Worm (Caenorhabditis elegans): ENCODE data around the gene snf-9.
A peak's percentile ranks its signal among the peaks of the same experiment; 100 is the strongest.

The snf-9 gene

ce11 chrIV:17301933-17302332, 10.0 kb upstream of the snf-9 start, which contains the start of gene ifta-2:
Gene ifta-2 (minus strand): TSS chrIV:17302033.
- TF ChIP-seq nhr-77 (tag; optimal IDR thresholded peaks at IDR 0.05) (no peak), R02D3.7 (tag; optimal IDR thresholded peaks at IDR 0.05) (no peak), ceh-28 (tag; optimal IDR thresholded peaks at IDR 0.05) (no peak), egl-27 (tag; optimal IDR thresholded peaks at IDR 0.05) (no peak), mdl-1 (tag; optimal IDR thresholded peaks at IDR 0.05) (no peak), hmg-11 (tag; optimal IDR thresholded peaks at IDR 0.05) (no peak), lin-15B (tag; optimal IDR thresholded peaks at IDR 0.05) (no peak), nhr-43 (tag; optimal IDR thresholded peaks at IDR 0.05; ENCODE audit: poor library complexity, severe bottlenecking) (no peak), nhr-12 (tag; optimal IDR thresholded peaks at IDR 0.05) (no peak), skn-1 (tag; optimal IDR thresholded peaks at IDR 0.05) (no peak), snpc-4 (tag; optimal IDR thresholded peaks at IDR 0.05) (no peak), mml-1 (tag; optimal IDR thresholded peaks at IDR 0.05) (no peak), fos-1 (tag; optimal IDR thresholded peaks at IDR 0.05) (no peak), nhr-11 (tag; optimal IDR thresholded peaks at IDR 0.05) (no peak), unc-39 (tag; optimal IDR thresholded peaks at IDR 0.05) (no peak)

ce11 chrIV:17307223-17307622, 4.7 kb upstream of the snf-9 start, which contains the start of gene T28F3.8:
Gene T28F3.8 (minus strand): TSS chrIV:17307323.
- TF ChIP-seq elt-2 (tag; optimal IDR thresholded peaks at IDR 0.05): peak; percentile 26

ce11 chrIV:17308211-17308610, 3.7 kb upstream of the snf-9 start, which contains the start of gene T28F3.9:
Gene T28F3.9 (plus strand): TSS chrIV:17308511.
- no peak for TF ChIP-seq unc-62 (GFP tag; optimal IDR thresholded peaks at IDR 0.05)

- TF ChIP-seq egl-27 (tag; optimal IDR thresholded peaks at IDR 0.05): no peak
Measured at ce11 chrIV:17316398-17316797, 4.5 kb downstream of the snf-9 start, which contains the start of gene C49C3.20. Gene C49C3.20 (minus strand): TSS chrIV:17316498.

- TF ChIP-seq pqm-1 (tag; optimal IDR thresholded peaks at IDR 0.05) (peak; percentile 20), elt-2 (tag; optimal IDR thresholded peaks at IDR 0.05) (peak; percentile 70), ceh-28 (tag; optimal IDR thresholded peaks at IDR 0.05) (no peak)
Measured at ce11 chrIV:17320445-17320844, 8.5 kb downstream of the snf-9 start, which contains the start of gene C49C3.4. Gene C49C3.4 (plus strand): TSS chrIV:17320795.

- TF ChIP-seq sea-2 (GFP tag; optimal IDR thresholded peaks at IDR 0.05) (peak; percentile 4), fkh-2 (tag; optimal IDR thresholded peaks at IDR 0.05) (no peak), snpc-4 (tag; optimal IDR thresholded peaks at IDR 0.05) (no peak), nhr-237 (tag; optimal IDR thresholded peaks at IDR 0.05) (no peak), ceh-82 (tag; optimal IDR thresholded peaks at IDR 0.05) (no peak), pha-4 (tag; optimal IDR thresholded peaks at IDR 0.05) (peak; percentile 17), lin-39 (tag; optimal IDR thresholded peaks at IDR 0.05) (no peak), ZK546.5 (tag; optimal IDR thresholded peaks at IDR 0.05) (no peak), lin-15B (tag; optimal IDR thresholded peaks at IDR 0.05) (no peak), zag-1 (tag; optimal IDR thresholded peaks at IDR 0.05) (no peak), elt-3 (tag; optimal IDR thresholded peaks at IDR 0.05) (no peak), nhr-43 (tag; optimal IDR thresholded peaks at IDR 0.05; ENCODE audit: poor library complexity, severe bottlenecking) (no peak), pqm-1 (tag; optimal IDR thresholded peaks at IDR 0.05) (no peak), ama-1 (optimal IDR thresholded peaks at IDR 0.05) (peak; percentile 45), ztf-11 (tag; optimal IDR thresholded peaks at IDR 0.05) (no peak), R02D3.7 (tag; optimal IDR thresholded peaks at IDR 0.05) (no peak), ztf-4 (tag; optimal IDR thresholded peaks at IDR 0.05) (no peak), egl-27 (tag; optimal IDR thresholded peaks at IDR 0.05) (no peak), ceh-16 (tag; optimal IDR thresholded peaks at IDR 0.05) (no peak), nhr-77 (tag; optimal IDR thresholded peaks at IDR 0.05) (no peak), fkh-10 (GFP tag; optimal IDR thresholded peaks at IDR 0.05) (no peak), nhr-76 (tag; optimal IDR thresholded peaks at IDR 0.05) (no peak), nhr-23 (tag; optimal IDR thresholded peaks at IDR 0.05) (no peak), aly-2 (tag; optimal IDR thresholded peaks at IDR 0.05) (no peak), skn-1 (tag; optimal IDR thresholded peaks at IDR 0.05) (no peak), nhr-11 (tag; optimal IDR thresholded peaks at IDR 0.05) (no peak), daf-12 (tag; optimal IDR thresholded peaks at IDR 0.05) (no peak), mml-1 (tag; optimal IDR thresholded peaks at IDR 0.05) (no peak), hmg-11 (tag; optimal IDR thresholded peaks at IDR 0.05) (peak; percentile 36), mdl-1 (tag; optimal IDR thresholded peaks at IDR 0.05) (no peak), egl-5 (tag; optimal IDR thresholded peaks at IDR 0.05) (no peak), lsy-12 (tag; optimal IDR thresholded peaks at IDR 0.05) (no peak), unc-39 (tag; optimal IDR thresholded peaks at IDR 0.05) (no peak), ceh-28 (tag; optimal IDR thresholded peaks at IDR 0.05) (peak; percentile 25), tbx-2 (tag; optimal IDR thresholded peaks at IDR 0.05) (no peak), jun-1 (tag; optimal IDR thresholded peaks at IDR 0.05) (no peak), nhr-28 (tag; optimal IDR thresholded peaks at IDR 0.05) (no peak), nfya-1 (tag; optimal IDR thresholded peaks at IDR 0.05; ENCODE audit: insufficient read depth) (no peak)
Measured at ce11 chrIV:17328834-17329233, 16.9 kb downstream of the snf-9 start, which contains the start of gene ceh-88. Gene ceh-88 (plus strand): TSS chrIV:17329188.

Measured in whole organism, L3 larva.